Worm (Caenorhabditis elegans) whole organism, L3 larva: ENCODE measurements around the gene F01D4.5.

Source experiments
- aly-2 ChIP-seq: fragments of 150-350 bp; optimal IDR thresholded peaks from 2 replicates; lab custom pipeline; 2014; ENCODE audit warnings: missing biosample characterization, missing genetic modification characterization
- fkh-10 ChIP-seq: sonication (generic microtip); optimal IDR thresholded peaks from 2 replicates; lab custom pipeline; 2017; ENCODE audit warnings: missing biosample characterization, missing genetic modification reagents, missing genetic modification characterization
- nhr-28 ChIP-seq: fragments of 150-350 bp; optimal IDR thresholded peaks from 2 replicates; lab custom pipeline; 2014; ENCODE audit warnings: missing biosample characterization, missing genetic modification characterization
- pqm-1 ChIP-seq: fragments of 150-350 bp; optimal IDR thresholded peaks from 2 replicates; lab custom pipeline; 2017; ENCODE audit warnings: missing biosample characterization, missing genetic modification characterization, inconsistent platforms
- ztf-11 ChIP-seq: fragments of 150-350 bp; optimal IDR thresholded peaks from 2 replicates; lab custom pipeline; 2014; ENCODE audit warnings: missing biosample characterization, missing genetic modification characterization

ce11 chrIV:10512752-10513151 is 29.3 kb upstream of the F01D4.5 start:
- TF ChIP-seq nhr-28 (tag; lab: Kevin White, UChicago) (no peak), aly-2 (tag; lab: Kevin White, UChicago) (no peak), ztf-11 (no peak), pqm-1 (tag; lab: Kevin White, UChicago) (no peak), fkh-10 (GFP tag; lab: Kevin White, UChicago) (no peak)
